Fruit fly (Drosophila melanogaster) whole organism, wandering third instar larva: ENCODE results near the gene CG43292.

Experiments
- N ChIP-seq: fragments of >200 bp; optimal IDR thresholded peaks from 2 replicates; lab custom pipeline; 2018; ENCODE audit warnings: missing biosample characterization, missing external identifiers, missing genetic modification characterization
- OdsH ChIP-seq: fragments of 200-800 bp; sonication (Bioruptor generic); optimal IDR thresholded peaks from 2 replicates; lab custom pipeline; 2016; ENCODE audit warnings: missing biosample characterization, mild to moderate bottlenecking, missing genetic modification characterization
- br ChIP-seq: fragments of 200-800 bp; sonication (Bioruptor generic); optimal IDR thresholded peaks from 2 replicates; lab custom pipeline; 2016; ENCODE audit warnings: missing biosample characterization, missing genetic modification characterization

dm6 chr3L:7485667-7486066 is 10.3 kb downstream of the CG43292 start, which contains the start of gene mthl6:
- TF ChIP-seq br (no peak), N (GFP tag; lab: Kevin White, UChicago) (no peak), OdsH (GFP tag; lab: Kevin White, UChicago) (no peak)
